Fruit fly (Drosophila melanogaster) whole organism, pupa: ENCODE measurements around the gene CG31787.

Experiments used
- CG10348 ChIP-seq: fragments of 200-800 bp; sonication (Bioruptor generic); IDR thresholded peaks from 2 replicates; pipeline ENCODE4 v1.3.6; 2022; ENCODE audit warnings: missing biosample characterization, missing genetic modification characterization
- CG12605 ChIP-seq: fragments of 200-800 bp; sonication (Bioruptor generic); IDR thresholded peaks from 2 replicates; pipeline ENCODE4 v1.3.6; 2022; ENCODE audit warnings: missing biosample characterization, missing genetic modification characterization
- CG13204 ChIP-seq: fragments of 200-800 bp; sonication (Bioruptor generic); optimal IDR thresholded peaks from 2 replicates; lab custom pipeline; 2018; ENCODE audit warnings: missing biosample characterization, mild to moderate bottlenecking, missing genetic modification characterization, moderate library complexity
- CG14655 ChIP-seq: fragments of 200-800 bp; sonication (Bioruptor generic); optimal IDR thresholded peaks from 3 replicates; lab custom pipeline; 2017; ENCODE audit warnings: mild to moderate bottlenecking, missing biosample characterization, missing genetic modification reagents, missing genetic modification characterization
- CG15710 ChIP-seq: fragments of 200-800 bp; sonication (Bioruptor generic); optimal IDR thresholded peaks from 2 replicates; lab custom pipeline; 2018; ENCODE audit warnings: missing biosample characterization, mild to moderate bottlenecking, missing genetic modification characterization, moderate library complexity
- CG17806 ChIP-seq: fragments of 200-800 bp; sonication (Bioruptor generic); optimal IDR thresholded peaks from 2 replicates; lab custom pipeline; 2018; ENCODE audit warnings: missing biosample characterization, mild to moderate bottlenecking, missing genetic modification characterization, moderate library complexity
- CG32121 ChIP-seq: fragments of 200-800 bp; sonication (Bioruptor generic); IDR thresholded peaks from 2 replicates; pipeline ENCODE4 v1.3.6; 2022; ENCODE audit warnings: missing biosample characterization, missing genetic modification characterization
- CG34367 ChIP-seq: fragments of 200-800 bp; sonication (Bioruptor generic); optimal IDR thresholded peaks from 2 replicates; lab custom pipeline; 2018; ENCODE audit warnings: missing biosample characterization, mild to moderate bottlenecking, missing genetic modification characterization
- CG4496 ChIP-seq: fragments of 200-800 bp; sonication (Bioruptor generic); IDR thresholded peaks from 3 replicates; pipeline ENCODE4 v1.3.6; 2022; ENCODE audit warnings: missing biosample characterization, missing genetic modification characterization
- CG8159 ChIP-seq: fragments of 200-800 bp; sonication (Bioruptor generic); optimal IDR thresholded peaks from 3 replicates; lab custom pipeline; 2018; ENCODE audit warnings: missing biosample characterization, mild to moderate bottlenecking, missing genetic modification characterization, moderate library complexity
- CG8301 ChIP-seq: fragments of 200-800 bp; sonication (Bioruptor generic); optimal IDR thresholded peaks from 2 replicates; lab custom pipeline; 2018; ENCODE audit warnings: missing biosample characterization, mild to moderate bottlenecking, missing genetic modification characterization
- CG9948 ChIP-seq: fragments of 200-800 bp; sonication (Bioruptor generic); optimal IDR thresholded peaks from 2 replicates; lab custom pipeline; 2018; ENCODE audit warnings: missing biosample characterization, mild to moderate bottlenecking, missing genetic modification characterization, moderate library complexity
- D1 ChIP-seq: fragments of 200-800 bp; sonication (Bioruptor generic); optimal IDR thresholded peaks from 2 replicates; lab custom pipeline; 2018; ENCODE audit warnings: missing biosample characterization, mild to moderate bottlenecking, missing genetic modification characterization, moderate library complexity
- EcR ChIP-seq: fragments of 200-800 bp; sonication (Bioruptor generic); optimal IDR thresholded peaks from 3 replicates; lab custom pipeline; 2019; ENCODE audit warnings: missing biosample characterization, missing genetic modification characterization, mild to moderate bottlenecking, moderate library complexity, missing genetic modification reagents
- Ets98B ChIP-seq: fragments of 200-800 bp; sonication (Bioruptor generic); IDR thresholded peaks from 2 replicates; pipeline ENCODE4 v1.3.6; 2022; ENCODE audit warnings: missing biosample characterization, missing genetic modification characterization
- Pif1A ChIP-seq: fragments of 200-800 bp; sonication (Bioruptor generic); optimal IDR thresholded peaks from 3 replicates; lab custom pipeline; 2016; ENCODE audit warnings: missing biosample characterization, missing genetic modification characterization
- Pif1B ChIP-seq: fragments of 200-800 bp; sonication (Bioruptor generic); optimal IDR thresholded peaks from 3 replicates; lab custom pipeline; 2016; ENCODE audit warnings: missing biosample characterization, missing genetic modification characterization
- Snoo ChIP-seq: fragments of 200-800 bp; sonication (Bioruptor generic); optimal IDR thresholded peaks from 3 replicates; lab custom pipeline; 2017; ENCODE audit warnings: missing biosample characterization, mild to moderate bottlenecking, missing genetic modification characterization, inconsistent platforms
- fd96Ca ChIP-seq: fragments of 200-800 bp; sonication (Bioruptor generic); IDR thresholded peaks from 3 replicates; pipeline ENCODE4 v1.3.6; 2022; ENCODE audit warnings: missing biosample characterization, missing genetic modification characterization
- gl ChIP-seq: fragments of 200-800 bp; sonication (Bioruptor generic); optimal IDR thresholded peaks from 2 replicates; lab custom pipeline; 2018; ENCODE audit warnings: missing biosample characterization, mild to moderate bottlenecking, missing genetic modification characterization
- rn ChIP-seq: fragments of 200-800 bp; sonication (Bioruptor generic); IDR thresholded peaks from 2 replicates; pipeline ENCODE4 v1.3.6; 2022; ENCODE audit warnings: missing biosample characterization, missing genetic modification characterization

Gene CG31787

dm6 chr2L:18327007-18327406 lies 41.5 kb upstream of the CG31787 start:
- TF ChIP-seq gl (tag; lab: Kevin White, UChicago) (no peak), EcR (GFP tag; lab: Kevin White, UChicago) (peak; percentile 70), CG8301 (tag; lab: Kevin White, UChicago) (no peak), CG15710 (no peak), CG12605 (no peak)

dm6 chr2L:18325120-18325581 lies 39.6 kb upstream of the CG31787 start:
- TF ChIP-seq Snoo (tag; lab: Kevin White, UChicago) (peak; percentile 50), EcR (GFP tag; lab: Kevin White, UChicago) (no peak), CG8301 (tag; lab: Kevin White, UChicago) (peak; percentile 69), Pif1A (GFP tag; lab: Kevin White, UChicago) (peak; percentile 46), CG17806 (tag; lab: Kevin White, UChicago) (peak; percentile 44), Pif1B (no peak), Ets98B (GFP tag; lab: Robert Waterston, UW) (peak; percentile 52), CG32121 (GFP tag; lab: Robert Waterston, UW) (peak; percentile 80), CG9948 (tag; lab: Kevin White, UChicago) (peak; percentile 38), CG13204 (GFP tag; lab: Kevin White, UChicago) (no peak), CG4496 (GFP tag; lab: Robert Waterston, UW) (peak; percentile 77; the same call in 2 of the 3 replicates), CG8159 (tag; lab: Kevin White, UChicago) (peak; percentile 39), CG15710 (peak; percentile 40), CG34367 (tag; lab: Kevin White, UChicago) (peak; percentile 9), CG14655 (GFP tag; lab: Kevin White, UChicago) (peak; percentile 63), D1 (tag; lab: Kevin White, UChicago) (no peak), fd96Ca (GFP tag; lab: Robert Waterston, UW) (peak; percentile 83), rn (GFP tag; lab: Robert Waterston, UW) (peak; percentile 59; the same call in 1 of the 2 replicates), CG12605 (peak; percentile 43; the same call in 1 of the 2 replicates)
- TF ChIP-seq, all 21 proteins: peak for 15

dm6 chr2L:18320933-18321332 lies 35.4 kb upstream of the CG31787 start:
- TF ChIP-seq Pif1A (GFP tag; lab: Kevin White, UChicago) (no peak), rn (GFP tag; lab: Robert Waterston, UW) (no peak), CG14655 (GFP tag; lab: Kevin White, UChicago) (no peak), Snoo (tag; lab: Kevin White, UChicago) (no peak)

- peak; percentile 10 for TF ChIP-seq CG8301 (tag; lab: Kevin White, UChicago)
- no peak for TF ChIP-seq CG12605
- peak; percentile 37 for TF ChIP-seq CG14655 (GFP tag; lab: Kevin White, UChicago)
- TF ChIP-seq gl (tag; lab: Kevin White, UChicago), result no peak
- peak; percentile 12 for TF ChIP-seq Pif1B
- TF ChIP-seq EcR (GFP tag; lab: Kevin White, UChicago), result peak; percentile 16
- TF ChIP-seq Ets98B (GFP tag; lab: Robert Waterston, UW), result peak; percentile 28; the same call in 1 of the 2 replicates
- TF ChIP-seq CG9948 (tag; lab: Kevin White, UChicago), result no peak
- no peak for TF ChIP-seq rn (GFP tag; lab: Robert Waterston, UW)
- TF ChIP-seq CG15710, result no peak
- peak; percentile 18 for TF ChIP-seq CG8159 (tag; lab: Kevin White, UChicago)
- no peak for TF ChIP-seq Pif1A (GFP tag; lab: Kevin White, UChicago)
- TF ChIP-seq fd96Ca (GFP tag; lab: Robert Waterston, UW), result no peak
- TF ChIP-seq CG10348 (GFP tag; lab: Robert Waterston, UW), result no peak
- TF ChIP-seq CG17806 (tag; lab: Kevin White, UChicago), result no peak
- peak; percentile 16 for TF ChIP-seq CG13204 (GFP tag; lab: Kevin White, UChicago)
- TF ChIP-seq CG34367 (tag; lab: Kevin White, UChicago), result no peak
- peak; percentile 58 for TF ChIP-seq CG4496 (GFP tag; lab: Robert Waterston, UW)
- peak; percentile 35 for TF ChIP-seq Snoo (tag; lab: Kevin White, UChicago)
- peak; percentile 15 for TF ChIP-seq D1 (tag; lab: Kevin White, UChicago)
- TF ChIP-seq CG32121 (GFP tag; lab: Robert Waterston, UW), result 0 out of 2 replicates have a peak, but pooled peaks have one; percentile 7
- TF ChIP-seq, all 21 proteins: peak for 11
These were observed 34.2 kb upstream of the CG31787 start, which contains the start of gene Fas3 for dm6 chr2L:18319577-18320316. Gene Fas3 (plus strand): TSS chr2L:18320102.

- TF ChIP-seq gl (tag; lab: Kevin White, UChicago) (no peak), Pif1A (GFP tag; lab: Kevin White, UChicago) (no peak), Pif1B (no peak), CG10348 (GFP tag; lab: Robert Waterston, UW) (no peak), CG9948 (tag; lab: Kevin White, UChicago) (no peak), CG13204 (GFP tag; lab: Kevin White, UChicago) (no peak), CG15710 (no peak), fd96Ca (GFP tag; lab: Robert Waterston, UW) (no peak), Ets98B (GFP tag; lab: Robert Waterston, UW) (no peak), CG8301 (tag; lab: Kevin White, UChicago) (peak; percentile 21), EcR (GFP tag; lab: Kevin White, UChicago) (no peak), Snoo (tag; lab: Kevin White, UChicago) (no peak), D1 (tag; lab: Kevin White, UChicago) (no peak), CG17806 (tag; lab: Kevin White, UChicago) (peak; percentile 13), CG8159 (tag; lab: Kevin White, UChicago) (peak; percentile 21), CG12605 (no peak), CG14655 (GFP tag; lab: Kevin White, UChicago) (peak; percentile 27), rn (GFP tag; lab: Robert Waterston, UW) (no peak), CG34367 (tag; lab: Kevin White, UChicago) (no peak), CG4496 (GFP tag; lab: Robert Waterston, UW) (peak; percentile 13; the same call in 1 of the 3 replicates), CG32121 (GFP tag; lab: Robert Waterston, UW) (peak; percentile 24; the same call in 1 of the 2 replicates)
These were observed 29.9 kb upstream of the CG31787 start for dm6 chr2L:18315454-18315853.
